Worm (Caenorhabditis elegans): Measurements from ENCODE around the gene T01D3.3.

T01D3.3 gene

DNA sequence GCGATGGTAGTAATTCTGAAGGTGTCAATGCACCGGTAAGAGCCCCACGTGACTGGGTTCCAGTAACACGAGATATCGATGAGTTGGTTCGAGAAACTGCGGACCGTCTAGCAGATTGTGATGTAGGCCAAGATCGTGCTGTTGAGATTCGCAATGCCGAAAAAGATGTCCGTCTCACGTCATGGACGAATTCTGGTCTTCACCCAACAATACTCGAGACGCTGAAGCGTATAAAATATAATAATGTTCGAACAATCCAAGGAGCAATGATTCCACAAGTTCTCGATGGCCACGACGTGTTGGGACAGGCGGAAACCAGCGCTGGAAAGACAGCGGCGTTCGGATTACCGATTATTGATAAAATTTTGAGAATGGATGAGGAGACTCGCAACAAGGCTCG, 37.6 kb upstream of the T01D3.3 start:
- TF ChIP-seq unc-62 (GFP tag; optimal IDR thresholded peaks at IDR 0.05 in 1 of 2) (peak in 1 of 2 experiments; percentile 56), unc-62 (tag; optimal IDR thresholded peaks at IDR 0.05) (no peak), aha-1 (tag) (peak; percentile 96), jun-1 (tag; optimal IDR thresholded peaks at IDR 0.05) (no peak)

DNA sequence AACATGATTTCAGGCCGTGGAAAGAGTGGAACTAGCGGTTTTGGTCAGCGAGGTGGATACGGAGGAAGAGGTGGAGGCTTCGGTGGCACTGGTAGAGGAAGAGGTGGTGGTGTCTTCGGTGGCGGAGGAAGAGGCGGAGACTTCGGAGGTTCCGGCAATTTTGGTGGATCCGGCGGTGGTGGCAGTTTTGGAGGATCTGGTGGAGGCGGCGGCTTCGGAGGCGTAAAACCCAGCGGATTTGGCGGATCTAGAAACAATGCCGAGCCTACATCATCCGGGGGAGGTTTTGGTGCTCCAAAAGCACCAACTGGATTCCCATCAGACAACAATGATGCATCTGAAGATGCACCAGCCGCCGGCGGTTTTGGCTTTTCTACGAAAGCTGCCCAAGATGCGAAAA, 35.7 kb upstream of the T01D3.3 start:
- TF ChIP-seq rbr-2 (tag; optimal IDR thresholded peaks at IDR 0.05), result no peak
- peak; percentile 93 for TF ChIP-seq set-16 (GFP tag; IDR thresholded peaks at IDR 0.05)
- 0 out of 2 replicates have a peak, but pooled peaks have one; percentile 36 for TF ChIP-seq F44E2.7 (GFP tag; IDR thresholded peaks at IDR 0.05)
- no peak for TF ChIP-seq nhr-77 (tag; optimal IDR thresholded peaks at IDR 0.05)
- TF ChIP-seq F26F4.8 (GFP tag; conservative IDR thresholded peaks at IDR 0.05), result no peak
- TF ChIP-seq D1046.2 (GFP tag; IDR thresholded peaks at IDR 0.05), result peak; percentile 33; the same call in 1 of the 2 replicates
- no peak for TF ChIP-seq nhr-76 (tag; optimal IDR thresholded peaks at IDR 0.05)
- no peak for TF ChIP-seq nhr-41 (GFP tag; IDR thresholded peaks at IDR 0.05)

DNA sequence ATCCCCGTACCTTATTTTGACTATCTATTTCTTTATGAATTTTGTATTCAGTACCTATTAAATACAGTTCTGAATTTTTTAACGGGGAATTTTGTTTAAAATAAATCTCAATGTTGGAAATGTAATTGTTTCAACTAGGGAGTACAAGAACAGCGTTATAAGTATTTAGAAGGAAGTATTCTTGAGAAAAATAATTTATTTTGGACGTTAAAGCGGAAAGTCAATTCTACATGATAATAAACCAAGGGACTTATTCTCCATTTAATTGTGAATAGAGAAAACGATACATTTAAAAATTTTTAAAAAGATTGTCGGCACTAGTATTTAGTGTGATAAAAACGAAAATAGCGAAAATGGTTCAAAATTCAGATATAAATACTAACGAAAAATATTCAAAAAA, 34.9 kb upstream of the T01D3.3 start:
- TF ChIP-seq zfp-2 (tag; optimal IDR thresholded peaks at IDR 0.05) (no peak), unc-130 (GFP tag; optimal IDR thresholded peaks at IDR 0.05) (peak; percentile 26), fos-1 (tag; optimal IDR thresholded peaks at IDR 0.05) (no peak), F49E8.2 (tag; optimal IDR thresholded peaks at IDR 0.05; ENCODE audit: borderline replicate concordance) (peak; percentile 66), pha-4 (GFP tag; IDR thresholded peaks at IDR 0.05) (peak; percentile 51; the same call in 1 of the 2 replicates), pha-4 (tag; optimal IDR thresholded peaks at IDR 0.05) (no peak), Y105C5A.15 (GFP tag; IDR thresholded peaks at IDR 0.05) (0 out of 2 replicates have a peak, but pooled peaks have one; percentile 30), mep-1 (tag; optimal IDR thresholded peaks at IDR 0.05) (peak; percentile 29), snpc-1.2 (GFP tag; IDR thresholded peaks at IDR 0.05) (0 out of 2 replicates have a peak, but pooled peaks have one; percentile 34), lin-38 (GFP tag; IDR thresholded peaks at IDR 0.05) (peak; percentile 63), aha-1 (tag) (peak; percentile 80), sdz-12 (GFP tag; optimal IDR thresholded peaks at IDR 0.05) (no peak), daf-16 (GFP tag; optimal IDR thresholded peaks at IDR 0.05) (no peak), daf-16 (tag; optimal IDR thresholded peaks at IDR 0.05) (no peak)

DNA sequence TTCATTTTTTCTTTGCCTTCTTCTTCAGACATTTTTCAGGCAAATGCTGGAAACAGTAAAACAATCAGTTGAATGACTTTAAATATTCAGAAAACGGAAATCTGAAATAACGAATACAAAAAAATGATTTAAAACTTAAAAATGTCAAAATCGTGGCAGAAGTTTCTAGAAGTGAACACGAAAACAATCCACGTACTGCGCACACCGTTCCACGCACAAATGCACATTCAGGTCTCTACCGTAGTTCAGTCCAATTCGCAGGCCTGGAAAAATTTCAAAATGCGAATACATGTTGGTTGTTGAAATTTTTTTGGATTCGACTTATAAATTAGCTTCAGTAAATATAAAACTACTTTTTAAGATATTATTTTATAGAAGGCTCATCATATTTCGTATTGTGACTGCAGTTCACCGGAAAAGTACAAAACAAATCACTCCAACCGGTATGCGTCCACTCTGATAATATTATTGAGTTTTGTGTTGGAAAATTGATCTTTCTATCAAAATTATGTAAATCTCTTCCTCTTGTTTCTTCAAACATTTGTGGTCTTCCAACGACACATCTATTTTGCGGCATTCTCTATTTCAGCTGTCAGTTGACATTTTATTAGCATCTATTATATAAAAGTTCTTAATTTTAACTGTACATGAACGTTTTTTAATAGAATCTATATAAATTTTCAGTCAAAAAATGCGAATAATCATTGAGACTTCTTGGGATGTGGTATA, 32.0 kb upstream of the T01D3.3 start, which contains the start of the genes mip-2 and F58G11.4:
mip-2 (minus strand) TSS at position 48 of the 729 bp plus-strand sequence.
F58G11.4 (plus strand) TSS at position 679 of the 729 bp plus-strand sequence.
- TF ChIP-seq unc-62 (GFP tag; optimal IDR thresholded peaks at IDR 0.05 in 1 of 2) (peak in 1 of 2 experiments; percentile 49), unc-62 (tag; optimal IDR thresholded peaks at IDR 0.05) (no peak), nhr-11 (tag; optimal IDR thresholded peaks at IDR 0.05) (no peak), Y48G9A.11 (GFP tag; IDR thresholded peaks at IDR 0.05) (peak; percentile 59), aha-1 (tag) (peak; percentile 62)

DNA sequence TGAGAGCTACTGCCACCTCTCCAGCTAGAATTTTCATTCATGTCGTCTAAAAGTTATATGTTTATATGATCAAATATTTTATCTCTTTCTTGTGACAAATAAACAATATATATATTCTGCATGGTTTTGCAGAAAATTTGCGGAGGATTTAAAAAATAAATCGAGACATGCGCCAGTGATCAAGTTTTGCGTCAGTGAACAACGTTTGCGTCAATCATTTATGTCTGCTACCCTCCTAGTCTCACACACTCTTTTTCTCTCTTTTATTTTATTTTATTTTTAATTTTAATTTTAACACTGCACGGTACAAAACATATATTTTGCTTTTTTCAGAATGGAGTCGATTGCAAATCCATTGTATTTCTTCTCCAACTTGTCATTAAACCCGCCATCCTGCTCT, 25.5 kb upstream of the T01D3.3 start, which contains the start of the genes tag-65 and ccz-1:
tag-65 (minus strand) TSS at position 46 of the 400 bp plus-strand sequence.
ccz-1 (plus strand) TSS at position 334 of the 400 bp plus-strand sequence.
- TF ChIP-seq spr-3 (GFP tag; optimal IDR thresholded peaks at IDR 0.05) (peak; percentile 39), dmd-9 (GFP tag; IDR thresholded peaks at IDR 0.05) (no peak), aly-2 (tag; optimal IDR thresholded peaks at IDR 0.05) (no peak), nhr-6 (tag; optimal IDR thresholded peaks at IDR 0.05) (peak; percentile 94), daf-16 (GFP tag; optimal IDR thresholded peaks at IDR 0.05) (peak; percentile 22 to 69), daf-16 (tag; optimal IDR thresholded peaks at IDR 0.05) (no peak), nhr-102 (tag; optimal IDR thresholded peaks at IDR 0.05) (peak; percentile 85), ceh-82 (tag; optimal IDR thresholded peaks at IDR 0.05) (no peak), spr-1 (tag; optimal IDR thresholded peaks at IDR 0.05) (peak; percentile 54), nhr-11 (tag; optimal IDR thresholded peaks at IDR 0.05) (peak; percentile 38), rbr-2 (tag; optimal IDR thresholded peaks at IDR 0.05) (peak; percentile 78), dmd-8 (GFP tag; IDR thresholded peaks at IDR 0.05) (no peak), ama-1 (optimal IDR thresholded peaks at IDR 0.05) (no peak), daf-12 (tag; optimal IDR thresholded peaks at IDR 0.05) (no peak), madf-9 (GFP tag; conservative IDR thresholded peaks at IDR 0.05) (no peak), hlh-11 (tag; optimal IDR thresholded peaks at IDR 0.05) (peak; percentile 73), mdl-1 (tag; optimal IDR thresholded peaks at IDR 0.05) (peak in 1 of 2 experiments; percentile 27), F49E8.2 (tag; optimal IDR thresholded peaks at IDR 0.05; ENCODE audit: borderline replicate concordance) (peak; percentile 72), nhr-48 (tag; optimal IDR thresholded peaks at IDR 0.05) (peak; percentile 76), F37D6.2 (tag; optimal IDR thresholded peaks at IDR 0.05) (peak; percentile 76), mep-1 (tag; optimal IDR thresholded peaks at IDR 0.05) (peak; percentile 91), dpl-1 (GFP tag; optimal IDR thresholded peaks at IDR 0.05) (peak; percentile 87), lin-38 (GFP tag; IDR thresholded peaks at IDR 0.05) (peak; percentile 90), T20F7.1 (GFP tag; optimal IDR thresholded peaks at IDR 0.05) (peak; percentile 85)

All from whole organism, L4 larva.